Worm (Caenorhabditis elegans) whole organism, young adult: ENCODE results near the gene C32D5.8.

Experiments used
- B0035.1 ChIP-seq: sonication (generic microtip); optimal IDR thresholded peaks from 2 replicates; lab custom pipeline; 2016; ENCODE audit warnings: missing genetic modification characterization, mild to moderate bottlenecking, missing compliant biosample characterization, missing genotype, missing genetic modification reagents
- B0336.3 ChIP-seq: fragments of 200-800 bp; sonication (Bioruptor generic); IDR thresholded peaks from 2 replicates; pipeline ENCODE4 v1.3.6; 2022; ENCODE audit warnings: missing genetic modification characterization, missing compliant biosample characterization
- C06A6.2 ChIP-seq: fragments of 200-800 bp; sonication (Bioruptor generic); conservative IDR thresholded peaks from 2 replicates; pipeline ENCODE4 v1.3.6; 2022; ENCODE audit warnings: missing genetic modification characterization, missing compliant biosample characterization
- C17E4.6 ChIP-seq: fragments of 200-800 bp; sonication (Bioruptor generic); IDR thresholded peaks from 2 replicates; pipeline ENCODE4 v1.3.6; 2022; ENCODE audit warnings: missing genetic modification reagents, missing genetic modification characterization, missing compliant biosample characterization
- D2030.7 ChIP-seq: fragments of 200-800 bp; sonication (Bioruptor generic); IDR thresholded peaks from 2 replicates; pipeline ENCODE4 v1.3.6; 2022; ENCODE audit warnings: missing genetic modification reagents, missing genetic modification characterization, missing compliant biosample characterization
- F23B12.7 ChIP-seq: sonication (generic microtip); optimal IDR thresholded peaks from 2 replicates; lab custom pipeline; 2017; ENCODE audit warnings: missing genetic modification characterization, mild to moderate bottlenecking, missing compliant biosample characterization, antibody characterized with exemption, moderate library complexity; ENCODE audit not compliant: insufficient read depth
- F33H1.4 ChIP-seq: fragments of 200-800 bp; sonication (Bioruptor generic); IDR thresholded peaks from 2 replicates; pipeline ENCODE4 v1.3.6; 2022; ENCODE audit warnings: missing genetic modification reagents, missing genetic modification characterization, missing compliant biosample characterization
- F52B5.7 ChIP-seq: sonication (generic microtip); optimal IDR thresholded peaks from 2 replicates; lab custom pipeline; 2016; ENCODE audit warnings: mild to moderate bottlenecking, missing genetic modification characterization, missing compliant biosample characterization
- K12H6.12 ChIP-seq: fragments of 200-800 bp; sonication (Bioruptor generic); optimal IDR thresholded peaks from 2 replicates; lab custom pipeline; 2018; ENCODE audit warnings: mild to moderate bottlenecking, missing genetic modification characterization, missing compliant biosample characterization
- aptf-2 ChIP-seq: fragments of 200-800 bp; sonication (Bioruptor generic); conservative IDR thresholded peaks from 2 replicates; pipeline ENCODE4 v1.3.6; 2022; ENCODE audit warnings: missing genetic modification reagents, missing genetic modification characterization, missing compliant biosample characterization
- attf-5 ChIP-seq: fragments of 200-800 bp; sonication (Bioruptor generic); optimal IDR thresholded peaks from 2 replicates; lab custom pipeline; 2018; ENCODE audit warnings: mild to moderate bottlenecking, missing genetic modification characterization, missing compliant biosample characterization
- cebp-1 ChIP-seq, 2 experiments: fragments of 200-800 bp in 1 of 2; sonication (Bioruptor generic) in 1 of 2; sonication (generic microtip) in 1 of 2; IDR thresholded peaks in 1 of 2; optimal IDR thresholded peaks in 1 of 2; 2 replicates each; pipeline versions ENCODE4 v1.3.6 to Lab custom; 2017 to 2022; ENCODE audit warnings: missing compliant biosample characterization in 2 of 2, missing genetic modification characterization in 2 of 2, mild to moderate bottlenecking in 1 of 2, missing genetic modification reagents in 1 of 2, moderate library complexity in 1 of 2
- ceh-27 ChIP-seq: fragments of 200-800 bp; sonication (Bioruptor generic); optimal IDR thresholded peaks from 2 replicates; lab custom pipeline; 2018; ENCODE audit warnings: mild to moderate bottlenecking, missing genetic modification characterization, moderate library complexity, missing compliant biosample characterization
- ceh-91 ChIP-seq: fragments of 200-800 bp; sonication (Bioruptor generic); IDR thresholded peaks from 2 replicates; pipeline ENCODE4 v1.3.6; 2022; ENCODE audit warnings: missing genetic modification reagents, missing genetic modification characterization, missing compliant biosample characterization
- die-1 ChIP-seq: sonication (generic microtip); optimal IDR thresholded peaks from 2 replicates; lab custom pipeline; 2016; ENCODE audit warnings: missing genotype, mild to moderate bottlenecking, missing genetic modification characterization, missing compliant biosample characterization
- dox-1 ChIP-seq: fragments of 200-800 bp; sonication (Bioruptor generic); IDR thresholded peaks from 2 replicates; pipeline ENCODE4 v1.3.6; 2022; ENCODE audit warnings: missing genetic modification reagents, missing genetic modification characterization, missing compliant biosample characterization
- dpl-1 ChIP-seq: fragments of 150-350 bp; optimal IDR thresholded peaks from 2 replicates; lab custom pipeline; 2014; ENCODE audit warnings: missing biosample characterization, missing genetic modification reagents, missing genetic modification characterization
- efl-1 ChIP-seq: fragments of 150-350 bp; optimal IDR thresholded peaks from 2 replicates; lab custom pipeline; 2014; ENCODE audit warnings: missing biosample characterization, missing genetic modification reagents, missing genetic modification characterization
- him-1 ChIP-seq: sonication (generic microtip); optimal IDR thresholded peaks from 2 replicates; lab custom pipeline; 2016; ENCODE audit warnings: missing genotype, missing genetic modification reagents, missing genetic modification characterization, missing compliant biosample characterization
- hmg-1.2 ChIP-seq: fragments of 200-800 bp; sonication (Bioruptor generic); IDR thresholded peaks from 2 replicates; pipeline ENCODE4 v1.3.6; 2022; ENCODE audit warnings: missing genetic modification reagents, missing genetic modification characterization, missing compliant biosample characterization
- hsf-1 ChIP-seq: fragments of 200-800 bp; sonication (Bioruptor generic); IDR thresholded peaks from 2 replicates; pipeline ENCODE4 v1.3.6; 2022; ENCODE audit warnings: missing genetic modification reagents, missing genetic modification characterization, missing compliant biosample characterization
- let-607 ChIP-seq, 2 experiments: fragments of 200-800 bp in 1 of 2; sonication (Bioruptor generic) in 1 of 2; sonication (generic microtip) in 1 of 2; optimal IDR thresholded peaks; 2 replicates each; lab custom pipeline; 2016 to 2018; ENCODE audit warnings: mild to moderate bottlenecking in 2 of 2, missing compliant biosample characterization in 2 of 2, missing genetic modification characterization in 2 of 2, moderate library complexity in 2 of 2, missing genotype in 1 of 2
- lin-35 ChIP-seq, 3 experiments: fragments of 150-350 bp in 2 of 3; sonication (generic microtip) in 1 of 3; optimal IDR thresholded peaks; 2 replicates each; lab custom pipeline; 2014 to 2018; ENCODE audit warnings: missing biosample characterization in 3 of 3, missing genetic modification characterization in 3 of 3, missing genetic modification reagents in 3 of 3
- lin-40 ChIP-seq: sonication (generic microtip); optimal IDR thresholded peaks from 2 replicates; lab custom pipeline; 2016; ENCODE audit warnings: missing genetic modification characterization, mild to moderate bottlenecking, missing compliant biosample characterization, missing genotype, missing genetic modification reagents
- lin-54 ChIP-seq: fragments of 200-800 bp; sonication (Bioruptor generic); optimal IDR thresholded peaks from 2 replicates; lab custom pipeline; 2018; ENCODE audit warnings: mild to moderate bottlenecking, missing genetic modification characterization, missing compliant biosample characterization
- lir-1 ChIP-seq: fragments of 200-800 bp; sonication (Bioruptor generic); conservative IDR thresholded peaks from 2 replicates; pipeline ENCODE4 v1.3.6; 2022; ENCODE audit warnings: missing genetic modification reagents, missing genetic modification characterization, missing compliant biosample characterization
- lsl-1 ChIP-seq: fragments of 200-800 bp; sonication (Bioruptor generic); optimal IDR thresholded peaks from 2 replicates; lab custom pipeline; 2018; ENCODE audit warnings: mild to moderate bottlenecking, missing genetic modification characterization, moderate library complexity, missing compliant biosample characterization
- madf-3 ChIP-seq: fragments of 200-800 bp; sonication (Bioruptor generic); IDR thresholded peaks from 2 replicates; pipeline ENCODE4 v1.3.6; 2022; ENCODE audit warnings: missing genetic modification reagents, missing genetic modification characterization, missing compliant biosample characterization
- mcd-1 ChIP-seq: fragments of 200-800 bp; sonication (Bioruptor generic); IDR thresholded peaks from 2 replicates; pipeline ENCODE4 v1.3.6; 2022; ENCODE audit warnings: missing genetic modification reagents, missing genetic modification characterization, missing compliant biosample characterization
- nfyb-1 ChIP-seq: fragments of 200-800 bp; sonication (Bioruptor generic); IDR thresholded peaks from 2 replicates; pipeline ENCODE4 v1.3.6; 2022; ENCODE audit warnings: missing genetic modification reagents, missing genetic modification characterization, missing compliant biosample characterization
- nhr-120 ChIP-seq: fragments of 200-800 bp; sonication (Bioruptor generic); IDR thresholded peaks from 2 replicates; pipeline ENCODE4 v1.3.6; 2022; ENCODE audit warnings: missing genetic modification characterization, missing compliant biosample characterization
- nhr-80 ChIP-seq: sonication (generic microtip); optimal IDR thresholded peaks from 2 replicates; lab custom pipeline; 2016; ENCODE audit warnings: missing genetic modification characterization, missing compliant biosample characterization
- pbrm-1 ChIP-seq: fragments of 200-800 bp; sonication (Bioruptor generic); IDR thresholded peaks from 2 replicates; pipeline ENCODE4 v1.3.6; 2022; ENCODE audit warnings: missing genetic modification reagents, missing genetic modification characterization, missing compliant biosample characterization
- rcor-1 ChIP-seq: fragments of 200-800 bp; sonication (Bioruptor generic); IDR thresholded peaks from 2 replicates; pipeline ENCODE4 v1.3.6; 2022; ENCODE audit warnings: missing genetic modification reagents, missing genetic modification characterization, missing compliant biosample characterization
- snpc-1.1 ChIP-seq: sonication (generic microtip); optimal IDR thresholded peaks from 2 replicates; lab custom pipeline; 2017; ENCODE audit warnings: missing genetic modification characterization, mild to moderate bottlenecking, missing compliant biosample characterization, antibody characterized with exemption, moderate library complexity, missing genotype, missing genetic modification reagents; ENCODE audit not compliant: insufficient read depth
- snpc-1.3 ChIP-seq: sonication (generic microtip); optimal IDR thresholded peaks from 2 replicates; lab custom pipeline; 2017; ENCODE audit warnings: missing genetic modification characterization, mild to moderate bottlenecking, missing compliant biosample characterization, antibody characterized with exemption, moderate library complexity, missing genotype, missing genetic modification reagents; ENCODE audit not compliant: insufficient read depth
- somi-1 ChIP-seq: fragments of 200-800 bp; sonication (Bioruptor generic); optimal IDR thresholded peaks from 2 replicates; lab custom pipeline; 2018; ENCODE audit warnings: mild to moderate bottlenecking, missing genetic modification characterization, missing compliant biosample characterization
- tbp1 ChIP-seq: fragments of 200-800 bp; sonication (Bioruptor generic); optimal IDR thresholded peaks from 2 replicates; lab custom pipeline; 2018; ENCODE audit warnings: mild to moderate bottlenecking, missing genetic modification characterization, missing compliant biosample characterization
- tbx-9 ChIP-seq: sonication (generic microtip); optimal IDR thresholded peaks from 2 replicates; lab custom pipeline; 2016; ENCODE audit warnings: borderline replicate concordance, missing genetic modification characterization, inconsistent platforms, missing compliant biosample characterization
- zfh-2 ChIP-seq: fragments of 200-800 bp; sonication (Bioruptor generic); conservative IDR thresholded peaks from 2 replicates; pipeline ENCODE4 v1.3.6; 2022; ENCODE audit warnings: missing genetic modification reagents, missing genetic modification characterization, missing compliant biosample characterization
- ztf-18 ChIP-seq: sonication (generic microtip); optimal IDR thresholded peaks from 2 replicates; lab custom pipeline; 2016; ENCODE audit warnings: missing genotype, mild to moderate bottlenecking, missing genetic modification characterization, missing compliant biosample characterization
- ztf-26 ChIP-seq: sonication (generic microtip); optimal IDR thresholded peaks from 2 replicates; lab custom pipeline; 2017; ENCODE audit warnings: missing genetic modification characterization, missing compliant biosample characterization

Gene C32D5.8

DNA sequence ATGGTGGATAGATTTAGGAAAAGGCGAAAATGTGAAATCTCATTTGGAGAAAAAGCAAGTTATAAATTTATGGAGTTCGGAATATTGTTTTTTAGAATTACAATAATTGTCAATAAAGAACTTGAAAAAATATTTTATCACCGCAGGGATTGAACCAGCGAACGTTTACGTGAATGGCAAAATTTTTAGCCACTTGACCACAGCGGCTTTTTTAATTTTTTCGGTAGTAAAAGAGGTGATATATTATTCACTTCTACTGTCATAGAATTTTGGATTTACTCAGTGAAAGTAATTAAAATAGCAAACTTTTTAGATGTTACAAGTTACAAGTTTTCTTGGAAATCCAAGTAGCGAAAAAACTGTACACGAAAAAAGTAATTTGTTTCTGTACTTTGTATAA is 12.5 kb upstream of the C32D5.8 start (continued):
- TF ChIP-seq aptf-2 (GFP tag; lab: Robert Waterston, UW) = no peak
- TF ChIP-seq, all 124 proteins: peak for 14

DNA sequence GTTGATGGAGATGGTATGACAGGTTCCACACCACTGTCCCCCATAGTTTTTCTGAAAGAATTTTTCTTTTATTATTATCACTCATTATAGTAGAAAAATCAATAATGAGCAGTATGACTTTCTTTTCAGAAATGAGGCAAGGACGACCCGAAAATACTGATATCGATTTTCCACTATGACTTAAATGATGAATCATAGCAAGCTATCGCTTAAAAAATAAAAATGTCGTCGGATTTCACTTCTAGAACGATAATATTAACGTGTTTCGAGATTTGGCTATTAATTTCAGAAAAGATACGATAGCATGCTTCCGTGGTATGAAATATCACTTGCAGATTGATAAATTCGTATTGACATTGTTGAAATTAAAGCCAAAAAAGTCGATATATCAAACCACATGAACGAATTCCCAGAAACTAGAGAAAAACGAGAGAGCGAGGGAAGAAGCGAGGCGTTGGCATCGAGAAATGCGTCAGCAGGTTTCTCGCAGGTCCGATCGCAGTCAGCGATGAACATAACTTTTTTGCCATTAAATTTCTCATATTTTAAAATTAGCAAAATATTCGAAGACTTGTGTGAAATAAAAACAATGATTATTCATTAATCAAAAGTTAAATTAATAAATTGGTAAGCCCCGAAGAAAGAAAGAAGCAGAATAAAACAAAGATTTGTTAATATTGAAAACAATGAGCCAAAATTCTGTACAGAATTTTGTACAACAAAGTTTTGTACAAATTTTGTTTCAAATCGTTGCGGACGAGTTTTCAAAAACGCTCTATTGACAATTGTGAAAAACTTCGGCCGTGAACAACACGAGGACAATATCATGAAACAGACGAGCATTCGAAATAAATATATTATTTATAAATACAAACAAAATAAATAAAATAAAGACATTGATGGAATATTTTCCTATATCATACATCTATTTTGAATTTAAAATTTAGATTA is 9.9 kb upstream of the C32D5.8 start, which contains the start of gene C32D5.11:
Gene C32D5.11, minus strand, starts transcription at position 51 of the 951 bp plus-strand sequence.
- TF ChIP-seq nhr-120 (GFP tag; lab: Robert Waterston, UW) = no peak
- peak; percentile 70 for TF ChIP-seq F23B12.7 (tag; lab: Kevin White, UChicago)
- TF ChIP-seq D2030.7 = 0 out of 2 replicates have a peak, but pooled peaks have one; percentile 31
- TF ChIP-seq efl-1 (GFP tag; lab: Kevin White, UChicago) = peak; percentile 22
- TF ChIP-seq snpc-1.1 (tag; lab: Kevin White, UChicago) = no peak
- no peak for TF ChIP-seq madf-3
- TF ChIP-seq B0336.3 (GFP tag; lab: Robert Waterston, UW) = 0 out of 2 replicates have a peak, but pooled peaks have one; percentile 37
- no peak for TF ChIP-seq snpc-1.3 (tag; lab: Kevin White, UChicago)
- peak; percentile 92 for TF ChIP-seq ztf-18 (tag; lab: Kevin White, UChicago)
- TF ChIP-seq zfh-2 (GFP tag; lab: Robert Waterston, UW) = peak; percentile 41; the same call in 1 of the 2 replicates
- no peak for TF ChIP-seq F52B5.7 (tag; lab: Kevin White, UChicago)
- TF ChIP-seq tbx-9 (tag; lab: Kevin White, UChicago) = no peak
- peak; percentile 16 for TF ChIP-seq tbp1 (GFP tag; lab: Kevin White, UChicago)
- TF ChIP-seq nhr-80 (tag; lab: Kevin White, UChicago) = peak; percentile 40
- peak; percentile 53 for TF ChIP-seq lsl-1 (GFP tag; lab: Kevin White, UChicago)
- no peak for TF ChIP-seq rcor-1 (GFP tag; lab: Robert Waterston, UW)
- TF ChIP-seq let-607 (tag; optimal IDR thresholded peaks at IDR 0.05; lab: Kevin White, UChicago) = peak in 1 of 2 experiments; percentile 49
- peak; percentile 33 for TF ChIP-seq lin-54 (GFP tag; lab: Kevin White, UChicago)
- TF ChIP-seq hmg-1.2 = peak; percentile 69
- TF ChIP-seq cebp-1 (GFP tag; IDR thresholded peaks at IDR 0.05; lab: Robert Waterston, UW) = no peak
- TF ChIP-seq cebp-1 (tag; optimal IDR thresholded peaks at IDR 0.05; lab: Kevin White, UChicago) = peak; percentile 65
- 0 out of 2 replicates have a peak, but pooled peaks have one; percentile 13 for TF ChIP-seq ceh-91 (GFP tag; lab: Robert Waterston, UW)
- no peak for TF ChIP-seq B0035.1 (tag; lab: Kevin White, UChicago)
- no peak for TF ChIP-seq him-1
- TF ChIP-seq die-1 (tag; lab: Kevin White, UChicago) = no peak
- TF ChIP-seq C17E4.6 (GFP tag; lab: Robert Waterston, UW) = no peak
- no peak for TF ChIP-seq ztf-26 (tag; lab: Kevin White, UChicago)
- no peak for TF ChIP-seq C06A6.2 (GFP tag; lab: Robert Waterston, UW)
- peak; percentile 22 for TF ChIP-seq dpl-1
- no peak for TF ChIP-seq hsf-1 (GFP tag; lab: Robert Waterston, UW)
- no peak for TF ChIP-seq somi-1
- 0 out of 2 replicates have a peak, but pooled peaks have one; percentile 38 for TF ChIP-seq nfyb-1 (GFP tag; lab: Robert Waterston, UW)
- TF ChIP-seq lir-1 = no peak
- peak; percentile 65 for TF ChIP-seq dox-1 (GFP tag; lab: Robert Waterston, UW)
- TF ChIP-seq mcd-1 = peak; percentile 66
- peak; percentile 55 for TF ChIP-seq lin-40
- TF ChIP-seq pbrm-1 (GFP tag; lab: Robert Waterston, UW) = peak; percentile 35; the same call in 1 of the 2 replicates
- peak; percentile 31 for TF ChIP-seq ceh-27 (GFP tag; lab: Kevin White, UChicago)
- TF ChIP-seq attf-5 (GFP tag; lab: Kevin White, UChicago) = peak; percentile 83
- peak in 1 of 3 experiments; percentile 72 for TF ChIP-seq lin-35 (GFP tag; optimal IDR thresholded peaks at IDR 0.05; lab: Kevin White, UChicago)
- TF ChIP-seq F33H1.4 (GFP tag; lab: Robert Waterston, UW) = peak; percentile 42; the same call in 1 of the 2 replicates
- peak; percentile 14 for TF ChIP-seq K12H6.12 (tag; lab: Kevin White, UChicago)
